Worm (Caenorhabditis elegans) whole organism, L3 larva: Measurements from ENCODE around the gene T02B11.8.

Experiments used
- eor-1 ChIP-seq, 2 experiments: fragments of 150-350 bp; optimal IDR thresholded peaks; 2 replicates each; lab custom pipeline; 2014 to 2018; ENCODE audit warnings: missing biosample characterization in 2 of 2, missing genetic modification characterization in 2 of 2
- fkh-2 ChIP-seq: fragments of 150-350 bp; optimal IDR thresholded peaks from 2 replicates; lab custom pipeline; 2014; ENCODE audit warnings: missing biosample characterization, missing genetic modification reagents, missing genetic modification characterization
- ztf-11 ChIP-seq: fragments of 150-350 bp; optimal IDR thresholded peaks from 2 replicates; lab custom pipeline; 2014; ENCODE audit warnings: missing biosample characterization, missing genetic modification characterization

ce11 chrV:903460-903859, 25.0 kb upstream of the T02B11.8 start, which contains the start of gene fmo-5:
- TF ChIP-seq ztf-11 (tag; lab: Kevin White, UChicago) (no peak), eor-1 (tag; optimal IDR thresholded peaks at IDR 0.05; lab: Kevin White, UChicago) (no peak), fkh-2 (no peak)
